Worm (Caenorhabditis elegans) whole organism, L1 larva: ENCODE measurements around the gene nhr-208.

Experiments
- C16A3.4 ChIP-seq: fragments of 150-350 bp; optimal IDR thresholded peaks from 2 replicates; lab custom pipeline; 2014; ENCODE audit warnings: missing biosample characterization, missing genetic modification characterization
- aly-2 ChIP-seq: fragments of 150-350 bp; optimal IDR thresholded peaks from 2 replicates; lab custom pipeline; 2014; ENCODE audit warnings: missing biosample characterization, missing genetic modification characterization
- ama-1 ChIP-seq: fragments of 150-350 bp; optimal IDR thresholded peaks from 2 replicates; lab custom pipeline; 2014
- blmp-1 ChIP-seq: fragments of 150-350 bp; optimal IDR thresholded peaks from 2 replicates; lab custom pipeline; 2014; ENCODE audit warnings: missing biosample characterization, missing genetic modification characterization
- ceh-63 ChIP-seq: fragments of 200-800 bp; sonication (Bioruptor generic); optimal IDR thresholded peaks from 2 replicates; lab custom pipeline; 2018; ENCODE audit warnings: mild to moderate bottlenecking, missing genetic modification characterization, missing compliant biosample characterization
- ceh-8 ChIP-seq: fragments of 200-800 bp; sonication (Bioruptor generic); optimal IDR thresholded peaks from 2 replicates; lab custom pipeline; 2018; ENCODE audit warnings: mild to moderate bottlenecking, missing genetic modification characterization, moderate library complexity, missing compliant biosample characterization
- ceh-88 ChIP-seq: fragments of 200-800 bp; sonication (Bioruptor generic); IDR thresholded peaks from 2 replicates; pipeline ENCODE4 v1.3.6; 2022; ENCODE audit warnings: missing genetic modification characterization, missing compliant biosample characterization
- ceh-90 ChIP-seq: sonication (generic microtip); optimal IDR thresholded peaks from 2 replicates; lab custom pipeline; 2016; ENCODE audit warnings: missing genetic modification characterization, missing compliant biosample characterization
- ces-1 ChIP-seq: fragments of 150-350 bp; optimal IDR thresholded peaks from 2 replicates; lab custom pipeline; 2014; ENCODE audit warnings: missing biosample characterization, missing genetic modification reagents, missing genetic modification characterization
- dpl-1 ChIP-seq, 3 experiments: fragments of 150-350 bp in 2 of 3; sonication (generic microtip) in 1 of 3; optimal IDR thresholded peaks; 2 replicates each; lab custom pipeline; 2014 to 2017; ENCODE audit warnings: missing biosample characterization in 3 of 3, missing genetic modification characterization in 3 of 3, missing genetic modification reagents in 3 of 3
- efl-1 ChIP-seq, 4 experiments: fragments of 150-350 bp; optimal IDR thresholded peaks in 3 of 4; peaks in 1 of 4; 1 replicate in 1 of 4; 2 replicates in 3 of 4; lab custom pipeline; 2014; ENCODE audit warnings: missing biosample characterization in 2 of 4, missing genetic modification characterization in 2 of 4, missing genetic modification reagents in 2 of 4
- efl-3 ChIP-seq: fragments of 200-800 bp; sonication (Bioruptor generic); optimal IDR thresholded peaks from 2 replicates; lab custom pipeline; 2018; ENCODE audit warnings: mild to moderate bottlenecking, missing genetic modification characterization, missing compliant biosample characterization
- egl-13 ChIP-seq: sonication (generic microtip); optimal IDR thresholded peaks from 2 replicates; lab custom pipeline; 2016; ENCODE audit warnings: missing genotype, missing genetic modification reagents, missing genetic modification characterization, missing compliant biosample characterization
- elt-2 ChIP-seq: sonication (generic microtip); optimal IDR thresholded peaks from 2 replicates; lab custom pipeline; 2016; ENCODE audit warnings: missing genetic modification characterization, mild to moderate bottlenecking, inconsistent platforms, missing compliant biosample characterization, missing genetic modification reagents
- elt-3 ChIP-seq, 6 experiments: fragments of 150-350 bp in 1 of 6; sonication (generic microtip); optimal IDR thresholded peaks; 2 replicates each; lab custom pipeline; 2017 to 2018; ENCODE audit warnings: missing biosample characterization in 6 of 6, missing genetic modification characterization in 6 of 6, inconsistent platforms in 1 of 6
- fkh-10 ChIP-seq: sonication (generic microtip); optimal IDR thresholded peaks from 2 replicates; lab custom pipeline; 2017; ENCODE audit warnings: missing biosample characterization, missing genetic modification reagents, missing genetic modification characterization
- fkh-4 ChIP-seq: sonication (generic microtip); optimal IDR thresholded peaks from 2 replicates; lab custom pipeline; 2016; ENCODE audit warnings: missing compliant biosample characterization, missing genetic modification characterization, borderline replicate concordance
- fos-1 ChIP-seq: fragments of 150-350 bp; optimal IDR thresholded peaks from 2 replicates; lab custom pipeline; 2014; ENCODE audit warnings: missing biosample characterization, missing genetic modification characterization
- isw-1 ChIP-seq: fragments of 200-800 bp; sonication (Bioruptor generic); IDR thresholded peaks from 2 replicates; pipeline ENCODE4 v1.3.6; 2022; ENCODE audit warnings: missing genetic modification characterization, missing compliant biosample characterization
- lin-13 ChIP-seq: fragments of 150-350 bp; optimal IDR thresholded peaks from 2 replicates; lab custom pipeline; 2014; ENCODE audit warnings: missing biosample characterization, missing genetic modification reagents, missing genetic modification characterization
- lin-15B ChIP-seq: fragments of 150-350 bp; sonication (generic microtip); optimal IDR thresholded peaks from 3 replicates; lab custom pipeline; 2014; ENCODE audit warnings: missing biosample characterization, missing genetic modification characterization
- lin-39 ChIP-seq: fragments of 150-350 bp; optimal IDR thresholded peaks from 2 replicates; lab custom pipeline; 2014; ENCODE audit warnings: missing biosample characterization, missing genetic modification reagents, missing genetic modification characterization
- mab-9 ChIP-seq: fragments of 200-800 bp; sonication (Bioruptor generic); IDR thresholded peaks from 2 replicates; pipeline ENCODE4 v1.3.6; 2022; ENCODE audit warnings: missing genetic modification reagents, missing genetic modification characterization, missing compliant biosample characterization
- mdl-1 ChIP-seq, 2 experiments: fragments of 150-350 bp; optimal IDR thresholded peaks; 2 replicates each; lab custom pipeline; 2014 to 2017; ENCODE audit warnings: missing biosample characterization in 2 of 2, missing genetic modification characterization in 2 of 2, inconsistent platforms in 1 of 2
- mep-1 ChIP-seq: fragments of 150-350 bp; optimal IDR thresholded peaks from 2 replicates; lab custom pipeline; 2014; ENCODE audit warnings: missing biosample characterization, missing genetic modification characterization
- nhr-11 ChIP-seq: fragments of 150-350 bp; optimal IDR thresholded peaks from 2 replicates; lab custom pipeline; 2014; ENCODE audit warnings: missing biosample characterization, missing genetic modification characterization
- nhr-19 ChIP-seq: fragments of 200-800 bp; sonication (Bioruptor generic); conservative IDR thresholded peaks from 2 replicates; pipeline ENCODE4 v1.3.6; 2022; ENCODE audit warnings: missing genetic modification characterization, missing compliant biosample characterization
- nhr-237 ChIP-seq: fragments of 150-350 bp; optimal IDR thresholded peaks from 2 replicates; lab custom pipeline; 2014; ENCODE audit warnings: missing biosample characterization, missing genetic modification characterization
- nhr-71 ChIP-seq: sonication (generic microtip); optimal IDR thresholded peaks from 2 replicates; lab custom pipeline; 2016; ENCODE audit warnings: mild to moderate bottlenecking, missing genetic modification characterization, moderate library complexity, missing compliant biosample characterization
- nhr-76 ChIP-seq: sonication (generic microtip); optimal IDR thresholded peaks from 2 replicates; lab custom pipeline; 2017; ENCODE audit warnings: missing biosample characterization, missing genetic modification characterization
- nhr-77 ChIP-seq: fragments of 150-350 bp; optimal IDR thresholded peaks from 2 replicates; lab custom pipeline; 2014; ENCODE audit warnings: missing biosample characterization, missing genetic modification characterization
- nhr-84 ChIP-seq: sonication (generic microtip); optimal IDR thresholded peaks from 2 replicates; lab custom pipeline; 2017; ENCODE audit warnings: missing biosample characterization, missing genetic modification characterization
- nhr-85 ChIP-seq: sonication (generic microtip); peaks from one replicate; lab custom pipeline; 2016; ENCODE audit warnings: missing genetic modification characterization, inconsistent platforms, missing compliant biosample characterization
- pag-3 ChIP-seq: sonication (generic microtip); optimal IDR thresholded peaks from 2 replicates; lab custom pipeline; 2017; ENCODE audit warnings: missing genetic modification characterization, mild to moderate bottlenecking, missing compliant biosample characterization, antibody characterized with exemption, borderline replicate concordance; ENCODE audit not compliant: insufficient read depth
- rnt-1 ChIP-seq: sonication (generic microtip); optimal IDR thresholded peaks from 2 replicates; lab custom pipeline; 2016; ENCODE audit warnings: mild to moderate bottlenecking, missing genetic modification characterization, moderate library complexity, missing compliant biosample characterization
- skn-1 ChIP-seq: fragments of 150-350 bp; optimal IDR thresholded peaks from 2 replicates; lab custom pipeline; 2014; ENCODE audit warnings: missing biosample characterization, missing genetic modification characterization
- snu-23 ChIP-seq: sonication (generic microtip); optimal IDR thresholded peaks from 2 replicates; lab custom pipeline; 2016; ENCODE audit warnings: missing genetic modification characterization, missing compliant biosample characterization
- sup-37 ChIP-seq: fragments of 200-800 bp; sonication (Bioruptor generic); optimal IDR thresholded peaks from 2 replicates; lab custom pipeline; 2018; ENCODE audit warnings: mild to moderate bottlenecking, missing genetic modification characterization, missing compliant biosample characterization
- unc-130 ChIP-seq: fragments of 150-350 bp; optimal IDR thresholded peaks from 2 replicates; lab custom pipeline; 2017; ENCODE audit warnings: missing biosample characterization, missing genetic modification characterization, inconsistent platforms
- unc-30 ChIP-seq: sonication (generic microtip); optimal IDR thresholded peaks from 2 replicates; lab custom pipeline; 2017; ENCODE audit warnings: missing biosample characterization, missing genetic modification characterization
- unc-86 ChIP-seq: sonication (generic microtip); optimal IDR thresholded peaks from 2 replicates; lab custom pipeline; 2016; ENCODE audit warnings: missing genetic modification characterization, missing compliant biosample characterization
- vab-15 ChIP-seq: sonication (generic microtip); optimal IDR thresholded peaks from 2 replicates; lab custom pipeline; 2017; ENCODE audit warnings: missing genotype, mild to moderate bottlenecking, missing genetic modification characterization, missing compliant biosample characterization
- xbp-1 ChIP-seq: sonication (generic microtip); optimal IDR thresholded peaks from 2 replicates; lab custom pipeline; 2016; ENCODE audit warnings: missing genetic modification characterization, missing compliant biosample characterization
- zag-1 ChIP-seq: fragments of 150-350 bp; optimal IDR thresholded peaks from 2 replicates; lab custom pipeline; 2014; ENCODE audit warnings: missing biosample characterization, missing genetic modification characterization
- ztf-11 ChIP-seq, 2 experiments: sonication (generic microtip); optimal IDR thresholded peaks; 2 replicates each; lab custom pipeline; 2016 to 2017; ENCODE audit warnings: missing genetic modification characterization in 2 of 2, missing biosample characterization in 1 of 2, missing compliant biosample characterization in 1 of 2

nhr-208 gene

DNA sequence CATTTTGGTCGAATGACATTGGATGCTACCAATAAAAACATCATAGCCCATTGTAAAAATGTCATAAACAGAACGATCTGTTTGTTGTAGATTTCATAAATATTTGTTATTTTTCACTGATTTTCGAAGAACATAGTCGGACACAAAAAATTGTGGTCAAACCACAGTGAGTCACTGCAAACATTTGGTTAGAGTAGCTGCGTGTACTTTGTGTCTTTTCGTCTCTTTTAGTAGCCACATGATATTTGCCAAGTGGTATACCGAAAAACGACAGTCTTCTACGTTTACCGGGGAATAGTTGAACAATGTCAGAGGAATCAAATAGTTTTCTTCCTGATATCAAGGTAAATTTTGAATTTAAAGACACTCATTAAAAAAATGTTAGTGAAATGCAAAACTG, 2.4 kb upstream of the nhr-208 start, which contains the start of gene nhr-206 (continued):
- TF ChIP-seq pag-3 (tag; lab: Kevin White, UChicago) (no peak), vab-15 (tag; lab: Kevin White, UChicago) (no peak), snu-23 (GFP tag; lab: Kevin White, UChicago) (peak; percentile 52), nhr-19 (GFP tag; lab: Robert Waterston, UW) (peak; percentile 21; the same call in 1 of the 2 replicates), lin-15B (no peak), ceh-90 (no peak), efl-1 (optimal IDR thresholded peaks at IDR 0.05; lab: Kevin White, UChicago) (no peak), efl-1 (GFP tag; optimal IDR thresholded peaks at IDR 0.05 in 1 of 2; lab: Kevin White, UChicago) (no peak), ztf-11 (tag; optimal IDR thresholded peaks at IDR 0.05; lab: Kevin White, UChicago) (no peak), blmp-1 (tag; lab: Kevin White, UChicago) (peak; percentile 45), mab-9 (GFP tag; lab: Robert Waterston, UW) (no peak), ceh-63 (GFP tag; lab: Kevin White, UChicago) (no peak), xbp-1 (tag; lab: Kevin White, UChicago) (no peak), unc-30 (no peak), mdl-1 (tag; optimal IDR thresholded peaks at IDR 0.05; lab: Kevin White, UChicago) (peak in 1 of 2 experiments; percentile 40), unc-130 (tag; lab: Kevin White, UChicago) (no peak), fkh-10 (GFP tag; lab: Kevin White, UChicago) (no peak), ceh-8 (GFP tag; lab: Kevin White, UChicago) (no peak), elt-2 (tag; lab: Kevin White, UChicago) (peak; percentile 22), zag-1 (no peak), ama-1 (no peak), unc-86 (tag; lab: Kevin White, UChicago) (no peak), nhr-77 (tag; lab: Kevin White, UChicago) (no peak), C16A3.4 (tag; lab: Kevin White, UChicago) (no peak), nhr-76 (tag; lab: Kevin White, UChicago) (no peak), mep-1 (tag; lab: Kevin White, UChicago) (peak; percentile 18), rnt-1 (no peak), ceh-88 (GFP tag; lab: Robert Waterston, UW) (no peak), lin-13 (GFP tag; lab: Kevin White, UChicago) (no peak), lin-39 (tag; lab: Kevin White, UChicago) (no peak), elt-3 (tag; optimal IDR thresholded peaks at IDR 0.05; lab: Kevin White, UChicago) (peak in 2 of 6 experiments; percentile 13 to 31), aly-2 (no peak), sup-37 (GFP tag; lab: Kevin White, UChicago) (no peak), nhr-85 (tag; lab: Kevin White, UChicago) (peak; percentile 77), egl-13 (tag; lab: Kevin White, UChicago) (no peak), skn-1 (tag; lab: Kevin White, UChicago) (peak; percentile 10), ces-1 (GFP tag; lab: Kevin White, UChicago) (no peak), efl-3 (GFP tag; lab: Kevin White, UChicago) (no peak), nhr-71 (tag; lab: Kevin White, UChicago) (peak; percentile 47), isw-1 (GFP tag; lab: Robert Waterston, UW) (no peak), nhr-11 (no peak), nhr-237 (tag; lab: Kevin White, UChicago) (no peak), fkh-4 (tag; lab: Kevin White, UChicago) (no peak), dpl-1 (GFP tag; optimal IDR thresholded peaks at IDR 0.05; lab: Kevin White, UChicago) (no peak), nhr-84 (tag; lab: Kevin White, UChicago) (no peak), fos-1 (tag; lab: Kevin White, UChicago) (no peak)
